Fruit fly (Drosophila melanogaster): ENCODE measurements around the gene La.

Gene La

dm6 chr2L:20341999-20342325, 7.8 kb downstream of the La start:
- TF ChIP-seq tai (GFP tag; optimal IDR thresholded peaks at IDR 0.05) (no peak), sage (GFP tag; optimal IDR thresholded peaks at IDR 0.05) (no peak), Hr78 (GFP tag; optimal IDR thresholded peaks at IDR 0.05) (no peak), dl (GFP tag; optimal IDR thresholded peaks at IDR 0.05; ENCODE audit: insufficient read depth in 1 of 2, partially characterized antibody in 2 of 2) (no peak), Myc (optimal IDR thresholded peaks at IDR 0.05) (no peak), foxo (GFP tag; optimal IDR thresholded peaks at IDR 0.05) (no peak), lola (GFP tag; optimal IDR thresholded peaks at IDR 0.05) (no peak), Abd-B (GFP tag; optimal IDR thresholded peaks at IDR 0.05) (no peak), Vsx2 (GFP tag; optimal IDR thresholded peaks at IDR 0.05; ENCODE audit: partially characterized antibody) (no peak), CG32264 (GFP tag; optimal IDR thresholded peaks at IDR 0.05) (no peak), sv (GFP tag; optimal IDR thresholded peaks at IDR 0.05) (no peak), br (GFP tag; optimal IDR thresholded peaks at IDR 0.05) (no peak), Sp1 (GFP tag; optimal IDR thresholded peaks at IDR 0.05) (no peak), GATAd (GFP tag; optimal IDR thresholded peaks at IDR 0.05) (no peak)

- TF ChIP-seq Vsx2 (GFP tag; optimal IDR thresholded peaks at IDR 0.05; ENCODE audit: partially characterized antibody) (peak; percentile 68), sage (GFP tag; optimal IDR thresholded peaks at IDR 0.05) (no peak), Mio (GFP tag; optimal IDR thresholded peaks at IDR 0.05) (no peak), Myc (optimal IDR thresholded peaks at IDR 0.05) (peak; percentile 80), HLH106 (tag; optimal IDR thresholded peaks at IDR 0.05) (no peak)
These were observed 8.4 kb downstream of the La start for dm6 chr2L:20341211-20341998.

- TF ChIP-seq HLH106 (tag; optimal IDR thresholded peaks at IDR 0.05): no peak
- no peak for TF ChIP-seq dmrt93B (GFP tag; optimal IDR thresholded peaks at IDR 0.05)
- TF ChIP-seq N (GFP tag; optimal IDR thresholded peaks at IDR 0.05): no peak
- TF ChIP-seq tai (GFP tag; optimal IDR thresholded peaks at IDR 0.05): no peak
- no peak for TF ChIP-seq foxo (GFP tag; optimal IDR thresholded peaks at IDR 0.05)
- TF ChIP-seq GATAd (GFP tag; optimal IDR thresholded peaks at IDR 0.05): no peak
- no peak for TF ChIP-seq dl (GFP tag; optimal IDR thresholded peaks at IDR 0.05; ENCODE audit: insufficient read depth in 1 of 2, partially characterized antibody in 2 of 2)
- TF ChIP-seq Dif (GFP tag; optimal IDR thresholded peaks at IDR 0.05; ENCODE audit: partially characterized antibody): no peak
- no peak for TF ChIP-seq CG9705 (GFP tag; optimal IDR thresholded peaks at IDR 0.05)
- no peak for TF ChIP-seq sage (GFP tag; optimal IDR thresholded peaks at IDR 0.05)
- TF ChIP-seq sv (GFP tag; optimal IDR thresholded peaks at IDR 0.05): no peak
- TF ChIP-seq usp (GFP tag; optimal IDR thresholded peaks at IDR 0.05): no peak
- TF ChIP-seq Mio (GFP tag; optimal IDR thresholded peaks at IDR 0.05): no peak
- TF ChIP-seq rgr (GFP tag; optimal IDR thresholded peaks at IDR 0.05): no peak
- no peak for TF ChIP-seq dsf (GFP tag; optimal IDR thresholded peaks at IDR 0.05; ENCODE audit: borderline replicate concordance)
- TF ChIP-seq brk (GFP tag; optimal IDR thresholded peaks at IDR 0.05): no peak
- TF ChIP-seq Hr78 (GFP tag; optimal IDR thresholded peaks at IDR 0.05): no peak
- TF ChIP-seq CG32264 (GFP tag; optimal IDR thresholded peaks at IDR 0.05): no peak
- no peak for TF ChIP-seq Hnf4 (GFP tag; optimal IDR thresholded peaks at IDR 0.05)
These were observed 9.2 kb downstream of the La start for dm6 chr2L:20340635-20341034.

- TF ChIP-seq Vsx2 (GFP tag; optimal IDR thresholded peaks at IDR 0.05; ENCODE audit: partially characterized antibody): peak; percentile 19
- TF ChIP-seq usp (GFP tag; optimal IDR thresholded peaks at IDR 0.05): no peak
- TF ChIP-seq h (GFP tag; optimal IDR thresholded peaks at IDR 0.05): peak; percentile 42
- no peak for TF ChIP-seq Rel (GFP tag; optimal IDR thresholded peaks at IDR 0.05)
- peak; percentile 29 for TF ChIP-seq Rel (tag; optimal IDR thresholded peaks at IDR 0.05)
- TF ChIP-seq Abd-B (GFP tag; optimal IDR thresholded peaks at IDR 0.05): no peak
- TF ChIP-seq jim (GFP tag; optimal IDR thresholded peaks at IDR 0.05): no peak
- TF ChIP-seq br (GFP tag; optimal IDR thresholded peaks at IDR 0.05): peak; percentile 22
- TF ChIP-seq CG9705 (GFP tag; optimal IDR thresholded peaks at IDR 0.05): no peak
These were observed 12.0 kb downstream of the La start for dm6 chr2L:20337800-20338199.

- TF ChIP-seq Rel (GFP tag; optimal IDR thresholded peaks at IDR 0.05) (no peak), Rel (tag; optimal IDR thresholded peaks at IDR 0.05) (no peak), sage (GFP tag; optimal IDR thresholded peaks at IDR 0.05) (no peak), brk (GFP tag; optimal IDR thresholded peaks at IDR 0.05) (no peak), Hr78 (GFP tag; optimal IDR thresholded peaks at IDR 0.05) (no peak), N (GFP tag; optimal IDR thresholded peaks at IDR 0.05) (no peak), CG9705 (GFP tag; optimal IDR thresholded peaks at IDR 0.05) (no peak), dl (GFP tag; optimal IDR thresholded peaks at IDR 0.05; ENCODE audit: insufficient read depth in 1 of 2, partially characterized antibody in 2 of 2) (no peak), lola (GFP tag; optimal IDR thresholded peaks at IDR 0.05) (no peak), Vsx2 (GFP tag; optimal IDR thresholded peaks at IDR 0.05; ENCODE audit: partially characterized antibody) (no peak), Hnf4 (GFP tag; optimal IDR thresholded peaks at IDR 0.05) (no peak), br (GFP tag; optimal IDR thresholded peaks at IDR 0.05) (no peak), Dif (GFP tag; optimal IDR thresholded peaks at IDR 0.05; ENCODE audit: partially characterized antibody) (no peak), Myc (optimal IDR thresholded peaks at IDR 0.05) (no peak), h (GFP tag; optimal IDR thresholded peaks at IDR 0.05) (no peak)
These were observed 14.9 kb downstream of the La start for dm6 chr2L:20334918-20335317.
